Fruit fly (Drosophila melanogaster) whole organism, embryonic: Measurements from ENCODE around the gene CG15221.

ENCODE experiments used
- Antp ChIP-seq: fragments of 200-800 bp; sonication (Bioruptor generic); optimal IDR thresholded peaks from 3 replicates; lab custom pipeline; 2016; ENCODE audit warnings: missing biosample characterization, missing genetic modification characterization
- Atf-2 ChIP-seq: fragments of 200-800 bp; sonication (Bioruptor generic); optimal IDR thresholded peaks from 2 replicates; lab custom pipeline; 2016; ENCODE audit warnings: missing biosample characterization, missing genetic modification characterization
- Bdp1 ChIP-seq: fragments of 200-800 bp; sonication (Bioruptor generic); optimal IDR thresholded peaks from 3 replicates; lab custom pipeline; 2016; ENCODE audit warnings: missing biosample characterization, missing genetic modification characterization
- CG11398 ChIP-seq: fragments of 200-800 bp; sonication (Bioruptor generic); optimal IDR thresholded peaks from 2 replicates; lab custom pipeline; 2016; ENCODE audit warnings: missing biosample characterization, missing genetic modification characterization
- CG12155 ChIP-seq: fragments of 200-800 bp; sonication (Bioruptor generic); optimal IDR thresholded peaks from 3 replicates; lab custom pipeline; 2016; ENCODE audit warnings: missing biosample characterization, missing genetic modification characterization
- CG12236 ChIP-seq: fragments of 200-800 bp; sonication (Bioruptor generic); optimal IDR thresholded peaks from 2 replicates; lab custom pipeline; 2016; ENCODE audit warnings: missing biosample characterization, missing genetic modification characterization
- CG12942 ChIP-seq: fragments of 200-800 bp; sonication (Bioruptor generic); optimal IDR thresholded peaks from 3 replicates; lab custom pipeline; 2016; ENCODE audit warnings: missing biosample characterization, missing genetic modification characterization
- CG13624 ChIP-seq: fragments of 200-800 bp; sonication (Bioruptor generic); optimal IDR thresholded peaks from 2 replicates; lab custom pipeline; 2016; ENCODE audit warnings: missing biosample characterization, missing genetic modification characterization
- CG15696 ChIP-seq: fragments of 200-800 bp; sonication (Bioruptor generic); optimal IDR thresholded peaks from 2 replicates; lab custom pipeline; 2019; ENCODE audit warnings: missing biosample characterization, mild to moderate bottlenecking, missing genetic modification characterization, moderate library complexity
- CG17186 ChIP-seq: fragments of 200-800 bp; sonication (Bioruptor generic); optimal IDR thresholded peaks from 3 replicates; lab custom pipeline; 2017; ENCODE audit warnings: missing biosample characterization, missing genetic modification reagents, missing genetic modification characterization
- CG17912 ChIP-seq: fragments of 200-800 bp; sonication (Bioruptor generic); optimal IDR thresholded peaks from 2 replicates; lab custom pipeline; 2018; ENCODE audit warnings: missing biosample characterization, mild to moderate bottlenecking, missing genetic modification characterization
- CG2120 ChIP-seq: fragments of 200-800 bp; sonication (Bioruptor generic); optimal IDR thresholded peaks from 3 replicates; lab custom pipeline; 2016; ENCODE audit warnings: missing biosample characterization, missing genetic modification characterization
- CG2202 ChIP-seq: fragments of 200-800 bp; sonication (Bioruptor generic); optimal IDR thresholded peaks from 2 replicates; lab custom pipeline; 2018; ENCODE audit warnings: missing biosample characterization, mild to moderate bottlenecking, missing genetic modification characterization
- CG3065 ChIP-seq: fragments of 200-800 bp; sonication (Bioruptor generic); optimal IDR thresholded peaks from 2 replicates; lab custom pipeline; 2016; ENCODE audit warnings: missing biosample characterization, missing genetic modification characterization
- CG31365 ChIP-seq: fragments of 200-800 bp; sonication (Bioruptor generic); optimal IDR thresholded peaks from 2 replicates; lab custom pipeline; 2018; ENCODE audit warnings: missing biosample characterization, mild to moderate bottlenecking, missing genetic modification characterization
- CG32772 ChIP-seq: fragments of 200-800 bp; sonication (Bioruptor generic); IDR thresholded peaks from 2 replicates; pipeline ENCODE4 v1.3.6; 2022; ENCODE audit warnings: missing biosample characterization, missing genetic modification characterization
- CG3407 ChIP-seq: fragments of 200-800 bp; sonication (Bioruptor generic); optimal IDR thresholded peaks from 2 replicates; lab custom pipeline; 2018; ENCODE audit warnings: missing biosample characterization, mild to moderate bottlenecking, missing genetic modification characterization
- CG34224 ChIP-seq: fragments of 200-800 bp; sonication (Bioruptor generic); IDR thresholded peaks from 3 replicates; pipeline ENCODE4 v1.3.6; 2022; ENCODE audit warnings: missing biosample characterization, missing genetic modification characterization; ENCODE audit not compliant: partially characterized antibody
- CG3726 ChIP-seq: fragments of 200-800 bp; sonication (Bioruptor generic); IDR thresholded peaks from 3 replicates; pipeline ENCODE4, ENCODE4 v1.3.6; 2022; ENCODE audit warnings: missing biosample characterization, missing genetic modification characterization
- CG3838 ChIP-seq: fragments of 200-800 bp; sonication (Bioruptor generic); optimal IDR thresholded peaks from 3 replicates; lab custom pipeline; 2016; ENCODE audit warnings: missing biosample characterization, missing genetic modification characterization
- CG3995 ChIP-seq: fragments of 200-800 bp; sonication (Bioruptor generic); optimal IDR thresholded peaks from 3 replicates; lab custom pipeline; 2016; ENCODE audit warnings: missing biosample characterization, missing genetic modification characterization
- CG6654 ChIP-seq: fragments of 200-800 bp; sonication (Bioruptor generic); optimal IDR thresholded peaks from 2 replicates; lab custom pipeline; 2017; ENCODE audit warnings: missing biosample characterization, mild to moderate bottlenecking, missing genetic modification characterization
- CG7987 ChIP-seq: fragments of 200-800 bp; sonication (Bioruptor generic); optimal IDR thresholded peaks from 2 replicates; lab custom pipeline; 2018; ENCODE audit warnings: missing biosample characterization, mild to moderate bottlenecking, missing genetic modification characterization, moderate library complexity
- Doc3 ChIP-seq: fragments of 200-800 bp; sonication (Bioruptor generic); IDR thresholded peaks from 3 replicates; pipeline ENCODE4 v1.3.6; 2022; ENCODE audit warnings: missing biosample characterization, missing genetic modification characterization; ENCODE audit not compliant: partially characterized antibody
- E2f1 ChIP-seq: fragments of 200-800 bp; sonication (Bioruptor generic); IDR thresholded peaks from 2 replicates; pipeline ENCODE4 v1.3.6; 2022; ENCODE audit warnings: missing biosample characterization, missing genetic modification characterization
- HHEX ChIP-seq: fragments of 200-800 bp; sonication (Bioruptor generic); optimal IDR thresholded peaks from 3 replicates; lab custom pipeline; 2017; ENCODE audit warnings: missing biosample characterization, mild to moderate bottlenecking, missing genetic modification characterization, missing genetic modification reagents
- Hr3 ChIP-seq: fragments of 200-800 bp; sonication (Bioruptor generic); optimal IDR thresholded peaks from 3 replicates; lab custom pipeline; 2016; ENCODE audit warnings: missing biosample characterization, missing genetic modification characterization
- Mad ChIP-seq: fragments of 200-800 bp; sonication (Bioruptor generic); optimal IDR thresholded peaks from 2 replicates; lab custom pipeline; 2016; ENCODE audit warnings: missing biosample characterization, missing genetic modification characterization
- Med ChIP-seq: fragments of 200-800 bp; sonication (Bioruptor generic); peaks from one replicate; lab custom pipeline; 2016; ENCODE audit warnings: missing biosample characterization, missing genetic modification characterization, mild to moderate bottlenecking, inconsistent platforms, moderate library complexity
- NK7.1 ChIP-seq: fragments of 200-800 bp; sonication (Bioruptor generic); optimal IDR thresholded peaks from 3 replicates; lab custom pipeline; 2016; ENCODE audit warnings: missing biosample characterization, missing genetic modification characterization
- Rfx ChIP-seq: fragments of 200-800 bp; sonication (Bioruptor generic); IDR thresholded peaks from 2 replicates; pipeline ENCODE4 v1.3.6; 2022; ENCODE audit warnings: missing biosample characterization, missing genetic modification characterization
- Sry-β ChIP-seq: fragments of 200-800 bp; sonication (Bioruptor generic); optimal IDR thresholded peaks from 2 replicates; lab custom pipeline; 2018; ENCODE audit warnings: missing biosample characterization, mild to moderate bottlenecking, missing genetic modification characterization, moderate library complexity
- Xrp1 ChIP-seq: fragments of 200-800 bp; sonication (Bioruptor generic); IDR thresholded peaks from 2 replicates; pipeline ENCODE4 v1.3.6; 2022; ENCODE audit warnings: missing biosample characterization, missing genetic modification characterization
- ab ChIP-seq: fragments of 200-800 bp; sonication (Bioruptor generic); optimal IDR thresholded peaks from 2 replicates; lab custom pipeline; 2016; ENCODE audit warnings: missing biosample characterization, missing genetic modification characterization
- ac ChIP-seq: fragments of 200-800 bp; sonication (Bioruptor generic); optimal IDR thresholded peaks from 3 replicates; lab custom pipeline; 2017; ENCODE audit warnings: missing biosample characterization, mild to moderate bottlenecking, missing genetic modification characterization
- chm ChIP-seq: fragments of 200-800 bp; sonication (Bioruptor generic); IDR thresholded peaks from 2 replicates; pipeline ENCODE4 v1.3.6; 2022; ENCODE audit warnings: missing biosample characterization, missing genetic modification characterization
- dysf ChIP-seq: fragments of 200-800 bp; sonication (Bioruptor generic); IDR thresholded peaks from 3 replicates; pipeline ENCODE4 v1.3.6; 2022; ENCODE audit warnings: missing biosample characterization, missing genetic modification characterization
- eve ChIP-seq, 2 experiments: fragments of >200 bp; optimal IDR thresholded peaks; 2 replicates each; lab custom pipeline; 2017; ENCODE audit warnings: missing biosample characterization in 2 of 2, missing genetic modification characterization in 2 of 2
- fu2 ChIP-seq: fragments of 200-800 bp; sonication (Bioruptor generic); optimal IDR thresholded peaks from 2 replicates; lab custom pipeline; 2016; ENCODE audit warnings: missing biosample characterization, missing genetic modification characterization
- hb ChIP-seq: fragments of 200-800 bp; sonication (Bioruptor generic); IDR thresholded peaks from 3 replicates; pipeline ENCODE4 v1.3.6; 2022; ENCODE audit warnings: missing biosample characterization, missing genetic modification characterization; ENCODE audit not compliant: partially characterized antibody
- jing ChIP-seq: fragments of 200-800 bp; sonication (Bioruptor generic); optimal IDR thresholded peaks from 2 replicates; lab custom pipeline; 2018; ENCODE audit warnings: missing biosample characterization, mild to moderate bottlenecking, missing genetic modification characterization
- knrl ChIP-seq: fragments of 200-800 bp; sonication (Bioruptor generic); IDR thresholded peaks from 3 replicates; pipeline ENCODE4 v1.3.6; 2022; ENCODE audit warnings: missing biosample characterization, missing genetic modification characterization; ENCODE audit not compliant: partially characterized antibody
- lbe ChIP-seq: fragments of 200-800 bp; sonication (Bioruptor generic); optimal IDR thresholded peaks from 2 replicates; lab custom pipeline; 2016; ENCODE audit warnings: missing biosample characterization, mild to moderate bottlenecking, missing genetic modification characterization
- lilli ChIP-seq: fragments of 200-800 bp; sonication (Bioruptor generic); optimal IDR thresholded peaks from 3 replicates; lab custom pipeline; 2016; ENCODE audit warnings: missing biosample characterization, missing genetic modification characterization
- luna ChIP-seq: fragments of 200-800 bp; sonication (Bioruptor generic); optimal IDR thresholded peaks from 2 replicates; lab custom pipeline; 2016; ENCODE audit warnings: missing biosample characterization, missing genetic modification characterization
- nom ChIP-seq: fragments of 200-800 bp; sonication (Bioruptor generic); optimal IDR thresholded peaks from 2 replicates; lab custom pipeline; 2017; ENCODE audit warnings: missing biosample characterization, missing genetic modification characterization, mild to moderate bottlenecking, moderate library complexity, missing genetic modification reagents
- pum ChIP-seq: fragments of 200-800 bp; sonication (Bioruptor generic); optimal IDR thresholded peaks from 2 replicates; lab custom pipeline; 2016; ENCODE audit warnings: missing biosample characterization, missing genetic modification characterization
- sens-2 ChIP-seq: fragments of 200-800 bp; sonication (Bioruptor generic); IDR thresholded peaks from 2 replicates; pipeline ENCODE4 v1.3.6; 2022; ENCODE audit warnings: missing biosample characterization, missing genetic modification characterization
- slbo ChIP-seq: fragments of 200-800 bp; sonication (Bioruptor generic); IDR thresholded peaks from 2 replicates; pipeline ENCODE4 v1.3.6; 2022; ENCODE audit warnings: missing biosample characterization, missing genetic modification characterization
- stwl ChIP-seq: fragments of 200-800 bp; sonication (Bioruptor generic); optimal IDR thresholded peaks from 3 replicates; lab custom pipeline; 2018; ENCODE audit warnings: missing biosample characterization, mild to moderate bottlenecking, missing genetic modification characterization, moderate library complexity
- tll ChIP-seq, 2 experiments: fragments of 200-800 bp in 1 of 2; fragments of >200 bp in 1 of 2; sonication (Bioruptor generic) in 1 of 2; optimal IDR thresholded peaks; 2 replicates each; lab custom pipeline; 2017 to 2019; ENCODE audit warnings: missing biosample characterization in 2 of 2, missing genetic modification characterization in 2 of 2, mild to moderate bottlenecking in 1 of 2, moderate library complexity in 1 of 2

The CG15221 gene

dm6 chrX:11716731-11717326 is 7.2 kb upstream of the CG15221 start, which contains the start of gene prtp (continued):
- TF ChIP-seq CG12155 (GFP tag; lab: Kevin White, UChicago) (no peak), Rfx (GFP tag; lab: Robert Waterston, UW) (no peak), Antp (GFP tag; lab: Kevin White, UChicago) (no peak), Sry-β (GFP tag; lab: Kevin White, UChicago) (peak; percentile 78), Bdp1 (GFP tag; lab: Kevin White, UChicago) (no peak), CG17912 (GFP tag; lab: Kevin White, UChicago) (no peak), slbo (GFP tag; lab: Robert Waterston, UW) (0 out of 2 replicates have a peak, but pooled peaks have one; percentile 3), Xrp1 (GFP tag; lab: Robert Waterston, UW) (peak; percentile 43; the same call in 1 of the 2 replicates), stwl (peak; percentile 57), CG3407 (GFP tag; lab: Kevin White, UChicago) (no peak), CG3838 (GFP tag; lab: Kevin White, UChicago) (no peak), CG34224 (GFP tag; lab: Robert Waterston, UW) (no peak), CG11398 (GFP tag; lab: Kevin White, UChicago) (no peak), lbe (GFP tag; lab: Kevin White, UChicago) (peak; percentile 48), ac (GFP tag; lab: Kevin White, UChicago) (no peak), sens-2 (no peak), CG31365 (tag; lab: Kevin White, UChicago) (no peak), CG17186 (GFP tag; lab: Kevin White, UChicago) (no peak), Doc3 (GFP tag; lab: Robert Waterston, UW) (no peak; the same call in 2 of the 3 replicates), dysf (GFP tag; lab: Robert Waterston, UW) (no peak), Hr3 (GFP tag; lab: Kevin White, UChicago) (no peak), NK7.1 (GFP tag; lab: Kevin White, UChicago) (no peak), luna (GFP tag; lab: Kevin White, UChicago) (no peak), CG12942 (no peak), CG32772 (no peak), pum (GFP tag; lab: Kevin White, UChicago) (no peak), eve (GFP tag; optimal IDR thresholded peaks at IDR 0.05; lab: Kevin White, UChicago) (no peak), CG13624 (GFP tag; lab: Kevin White, UChicago) (no peak), jing (GFP tag; lab: Kevin White, UChicago) (no peak), CG15696 (tag; lab: Kevin White, UChicago) (no peak), HHEX (no peak), CG2202 (no peak), Mad (GFP tag; lab: Kevin White, UChicago) (no peak), Atf-2 (no peak), CG7987 (no peak), fu2 (GFP tag; lab: Kevin White, UChicago) (no peak), tll (GFP tag; optimal IDR thresholded peaks at IDR 0.05; lab: Kevin White, UChicago) (no peak), knrl (GFP tag; lab: Robert Waterston, UW) (peak; percentile 58; the same call in 2 of the 3 replicates), CG2120 (GFP tag; lab: Kevin White, UChicago) (no peak), nom (GFP tag; lab: Kevin White, UChicago) (no peak), chm (0 out of 2 replicates have a peak, but pooled peaks have one; percentile 13), CG3995 (no peak), ab (GFP tag; lab: Kevin White, UChicago) (no peak), E2f1 (GFP tag; lab: Robert Waterston, UW) (no peak; the same call in 1 of the 2 replicates), Med (GFP tag; lab: Kevin White, UChicago) (no peak), CG6654 (GFP tag; lab: Kevin White, UChicago) (no peak), CG12236 (GFP tag; lab: Kevin White, UChicago) (no peak), CG3726 (no peak), hb (no peak), CG3065 (no peak), lilli (GFP tag; lab: Kevin White, UChicago) (peak; percentile 6)
